Fruit fly (Drosophila melanogaster): ENCODE measurements around the gene CG33985.

Gene CG33985

DNA sequence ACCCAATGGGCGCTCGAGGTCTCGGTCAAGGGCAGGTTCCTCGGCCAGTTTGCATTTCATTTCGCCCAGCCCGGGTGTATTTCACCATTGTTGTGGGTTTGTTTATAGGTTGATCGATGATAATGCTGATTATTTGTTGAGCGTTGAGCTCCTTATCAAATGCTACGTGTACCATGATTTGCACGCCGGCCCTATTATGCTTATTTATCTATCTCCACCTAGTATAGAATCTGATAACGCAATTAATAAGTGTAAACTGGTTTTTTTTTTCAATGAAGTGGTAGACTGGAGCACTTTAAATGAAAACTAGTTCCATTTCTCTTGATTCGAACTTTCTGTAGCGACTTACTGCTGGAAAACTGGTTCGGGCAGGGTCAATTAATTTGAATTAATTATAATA lies 24.4 kb downstream of the CG33985 start:
- TF ChIP-seq cic (GFP tag; optimal IDR thresholded peaks at IDR 0.05) (peak; percentile 8), CG7101 (tag; optimal IDR thresholded peaks at IDR 0.05) (no peak), CG12768 (GFP tag; optimal IDR thresholded peaks at IDR 0.05) (no peak), CG33017 (tag; optimal IDR thresholded peaks at IDR 0.05) (no peak), ovo (GFP tag; optimal IDR thresholded peaks at IDR 0.05) (no peak), CG5204 (GFP tag; optimal IDR thresholded peaks at IDR 0.05) (no peak), pad (GFP tag; optimal IDR thresholded peaks at IDR 0.05) (no peak), toe (GFP tag; optimal IDR thresholded peaks at IDR 0.05) (no peak)

DNA sequence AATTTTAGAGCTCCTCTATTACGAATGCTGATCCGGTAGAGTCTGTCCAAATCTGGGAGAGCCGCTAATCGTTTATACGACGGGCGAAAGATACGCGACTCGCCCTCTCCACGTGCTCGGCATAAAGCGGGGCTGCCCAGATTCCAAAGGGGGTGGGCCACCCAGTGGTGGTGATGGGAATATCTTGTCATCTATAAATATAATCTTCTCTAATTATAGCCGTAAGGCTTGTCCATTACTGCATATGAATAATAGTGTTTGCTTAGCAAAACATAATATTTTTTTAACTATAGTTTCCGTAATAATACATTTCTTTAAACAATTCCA lies 25.0 kb downstream of the CG33985 start:
- TF ChIP-seq CG33017 (tag; optimal IDR thresholded peaks at IDR 0.05) (no peak), CG5204 (GFP tag; optimal IDR thresholded peaks at IDR 0.05) (no peak), CG14711 (tag; optimal IDR thresholded peaks at IDR 0.05) (no peak), Mnt (GFP tag; optimal IDR thresholded peaks at IDR 0.05) (peak; percentile 60), CG12768 (GFP tag; optimal IDR thresholded peaks at IDR 0.05) (peak; percentile 27), CG7101 (tag; optimal IDR thresholded peaks at IDR 0.05) (no peak), cic (GFP tag; optimal IDR thresholded peaks at IDR 0.05) (peak; percentile 9), pad (GFP tag; optimal IDR thresholded peaks at IDR 0.05) (no peak)

DNA sequence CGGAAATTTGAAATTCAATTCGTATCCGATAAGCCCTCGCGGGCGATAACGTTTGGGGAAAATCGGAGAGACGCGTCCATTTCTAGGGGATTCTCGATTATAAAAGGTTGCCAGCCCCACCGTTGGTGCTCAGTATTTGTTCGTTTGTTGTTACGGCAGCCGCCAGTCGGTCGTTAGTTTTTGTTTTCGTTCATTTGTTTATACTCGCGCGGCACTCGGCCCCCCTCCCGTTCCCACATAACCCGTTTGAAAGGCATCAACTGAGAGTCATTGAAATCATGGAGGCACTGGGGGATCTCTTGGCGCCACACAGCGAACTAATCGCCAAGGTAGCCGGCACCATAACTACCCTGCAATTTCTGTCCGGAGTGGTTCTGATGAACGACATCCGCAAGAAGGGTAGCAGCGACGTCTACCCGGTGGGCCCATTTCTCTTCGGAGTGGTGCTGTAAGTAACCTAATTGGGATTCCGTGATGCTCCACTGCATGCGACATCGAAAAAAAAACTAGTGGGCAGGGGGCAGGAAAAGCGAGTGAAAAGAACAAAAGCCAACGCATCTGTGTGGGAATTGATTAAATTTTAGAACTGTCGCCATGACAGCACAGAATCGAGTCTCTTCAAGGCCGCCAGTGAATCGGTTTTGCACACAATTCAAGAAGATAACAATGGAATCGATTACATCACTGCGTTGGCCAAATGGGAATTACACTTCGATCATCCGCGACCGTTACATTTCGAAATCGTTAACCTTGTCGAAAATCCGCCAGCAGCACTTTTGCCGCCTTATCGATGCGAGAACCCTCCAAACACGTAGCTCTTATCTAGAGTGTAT lies 25.6 kb downstream of the CG33985 start, which contains the start of gene CG7272:
Gene CG7272 (plus strand): TSS at position 126 of the 833 bp plus-strand sequence.
- TF ChIP-seq CG33017 (tag; optimal IDR thresholded peaks at IDR 0.05) (peak; percentile 21), kay (GFP tag; ENCODE audit: borderline replicate concordance) (no peak), CG5204 (GFP tag; optimal IDR thresholded peaks at IDR 0.05) (no peak), CG1620 (GFP tag; optimal IDR thresholded peaks at IDR 0.05) (no peak), pad (GFP tag; optimal IDR thresholded peaks at IDR 0.05) (no peak), Clk (GFP tag; optimal IDR thresholded peaks at IDR 0.05) (no peak), Crg-1 (GFP tag; optimal IDR thresholded peaks at IDR 0.05) (peak; percentile 0), CG7045 (GFP tag; optimal IDR thresholded peaks at IDR 0.05) (no peak), Hr96 (GFP tag; optimal IDR thresholded peaks at IDR 0.05) (no peak), cnc (optimal IDR thresholded peaks at IDR 0.05) (peak in 1 of 2 experiments; percentile 63), CG7101 (tag; optimal IDR thresholded peaks at IDR 0.05) (peak; percentile 22), cic (GFP tag; optimal IDR thresholded peaks at IDR 0.05) (peak; percentile 82), tj (GFP tag; optimal IDR thresholded peaks at IDR 0.05) (no peak), toe (GFP tag; optimal IDR thresholded peaks at IDR 0.05) (no peak), CG12768 (GFP tag; optimal IDR thresholded peaks at IDR 0.05) (peak; percentile 43), CG14711 (tag; optimal IDR thresholded peaks at IDR 0.05) (no peak), CG11617 (GFP tag; optimal IDR thresholded peaks at IDR 0.05) (peak; percentile 16), bab1 (GFP tag; optimal IDR thresholded peaks at IDR 0.05) (no peak), ovo (GFP tag; optimal IDR thresholded peaks at IDR 0.05) (no peak), Mnt (GFP tag; optimal IDR thresholded peaks at IDR 0.05) (peak; percentile 74)

DNA sequence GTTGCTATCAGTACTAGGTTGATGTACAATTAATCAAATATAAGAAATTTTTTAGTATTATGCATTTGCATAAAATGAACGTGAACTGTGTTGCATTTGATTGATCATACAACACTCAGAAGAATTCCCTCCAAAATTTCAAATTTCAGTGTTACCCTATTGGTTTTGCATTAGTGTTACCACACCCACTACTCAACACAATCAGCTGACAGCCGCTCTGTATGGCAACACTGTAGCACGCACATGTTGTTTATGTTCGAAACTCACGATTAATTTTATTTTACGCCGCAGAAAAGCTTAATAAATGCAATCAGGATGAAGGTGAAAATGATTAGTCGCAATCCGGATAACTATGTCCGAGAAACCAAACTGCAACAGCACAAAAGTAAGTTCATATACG lies 27.9 kb downstream of the CG33985 start, which contains the start of gene CG7275:
Gene CG7275 (plus strand): TSS at position 215 of the 400 bp plus-strand sequence.
- no peak for TF ChIP-seq ovo (GFP tag; optimal IDR thresholded peaks at IDR 0.05)
- TF ChIP-seq cic (GFP tag; optimal IDR thresholded peaks at IDR 0.05) = peak; percentile 50
- TF ChIP-seq bab1 (GFP tag; optimal IDR thresholded peaks at IDR 0.05) = peak; percentile 88
- peak; percentile 97 for TF ChIP-seq Mnt (GFP tag; optimal IDR thresholded peaks at IDR 0.05)

DNA sequence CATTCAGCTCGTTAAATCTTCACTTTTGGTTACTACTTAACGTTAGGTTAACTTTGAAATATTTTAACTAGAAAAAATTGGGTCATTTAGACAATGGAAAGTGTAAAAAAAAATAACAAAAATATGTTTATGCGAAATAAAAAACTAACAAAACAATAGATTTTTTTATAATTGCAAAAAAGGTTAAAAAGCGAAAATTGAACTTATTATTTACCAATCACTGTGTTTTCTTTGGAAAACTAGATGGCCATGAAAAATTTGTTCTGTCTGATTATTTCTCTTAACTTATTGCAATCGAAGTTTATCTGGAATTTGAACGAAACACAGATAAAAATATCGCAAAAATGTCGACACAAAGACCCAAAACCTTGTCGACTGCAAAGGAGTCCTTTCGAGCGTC lies 28.7 kb downstream of the CG33985 start, which contains the start of gene CG7276:
Gene CG7276 (plus strand): TSS at position 301 of the 400 bp plus-strand sequence.
- TF ChIP-seq ovo (GFP tag; optimal IDR thresholded peaks at IDR 0.05) = no peak
- TF ChIP-seq CG33017 (tag; optimal IDR thresholded peaks at IDR 0.05) = no peak
- no peak for TF ChIP-seq cic (GFP tag; optimal IDR thresholded peaks at IDR 0.05)
- TF ChIP-seq cnc (optimal IDR thresholded peaks at IDR 0.05) = no peak
- TF ChIP-seq CG14711 (tag; optimal IDR thresholded peaks at IDR 0.05) = no peak
- no peak for TF ChIP-seq kay (GFP tag; ENCODE audit: borderline replicate concordance)
- TF ChIP-seq tj (GFP tag; optimal IDR thresholded peaks at IDR 0.05) = no peak
- no peak for TF ChIP-seq pad (GFP tag; optimal IDR thresholded peaks at IDR 0.05)
- TF ChIP-seq Hr96 (GFP tag; optimal IDR thresholded peaks at IDR 0.05) = no peak
- no peak for TF ChIP-seq toe (GFP tag; optimal IDR thresholded peaks at IDR 0.05)

DNA sequence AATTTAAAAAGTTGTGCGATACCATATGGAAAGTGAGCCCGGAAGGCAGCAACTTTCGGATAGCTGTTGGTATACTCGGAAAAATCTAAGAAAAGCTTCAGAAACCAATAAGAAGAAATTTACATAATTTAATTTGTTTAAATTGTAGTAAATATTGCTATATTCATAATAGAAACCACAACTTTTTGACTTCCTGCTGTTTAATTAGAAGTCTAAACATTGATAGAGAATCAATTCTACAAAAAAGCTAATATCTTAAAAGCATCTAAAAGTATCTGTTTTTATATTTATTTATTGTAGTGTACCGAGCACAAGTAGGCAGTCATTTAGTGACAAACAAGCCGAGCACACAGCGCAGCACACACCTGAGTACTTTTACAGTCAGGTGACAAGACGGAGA lies 30.3 kb downstream of the CG33985 start, which contains the start of gene CG13455:
Gene CG13455 (plus strand): TSS at position 301 of the 400 bp plus-strand sequence.
- TF ChIP-seq Mnt (GFP tag; optimal IDR thresholded peaks at IDR 0.05) (no peak), CG12768 (GFP tag; optimal IDR thresholded peaks at IDR 0.05) (no peak), CG7045 (GFP tag; optimal IDR thresholded peaks at IDR 0.05) (no peak), ovo (GFP tag; optimal IDR thresholded peaks at IDR 0.05) (no peak), cic (GFP tag; optimal IDR thresholded peaks at IDR 0.05) (no peak), tj (GFP tag; optimal IDR thresholded peaks at IDR 0.05) (no peak), CG33017 (tag; optimal IDR thresholded peaks at IDR 0.05) (no peak), CG11617 (GFP tag; optimal IDR thresholded peaks at IDR 0.05) (no peak), toe (GFP tag; optimal IDR thresholded peaks at IDR 0.05) (no peak), pad (GFP tag; optimal IDR thresholded peaks at IDR 0.05) (no peak), Hr96 (GFP tag; optimal IDR thresholded peaks at IDR 0.05) (no peak)

DNA sequence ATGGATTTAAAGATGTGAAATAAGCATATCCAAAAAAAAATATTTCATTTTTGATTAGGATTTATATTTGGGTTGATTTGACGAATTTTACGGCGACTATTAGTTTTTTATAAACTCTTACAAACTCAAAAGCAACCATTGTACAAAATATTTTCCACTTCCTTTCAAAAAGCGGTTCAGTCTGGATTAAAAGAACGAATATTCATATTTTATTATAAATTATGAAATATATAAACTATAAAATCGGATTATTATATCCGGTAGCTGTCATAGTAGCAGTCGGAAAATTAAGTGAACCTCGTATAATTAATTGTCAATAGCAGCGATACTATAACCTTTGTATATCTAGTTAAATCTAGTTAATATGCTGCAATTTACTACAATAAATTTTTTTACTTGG lies 31.2 kb downstream of the CG33985 start, which contains the start of gene CG12355:
Gene CG12355 (minus strand): TSS at position 101 of the 400 bp plus-strand sequence.
- TF ChIP-seq CG33017 (tag; optimal IDR thresholded peaks at IDR 0.05) (no peak), cnc (optimal IDR thresholded peaks at IDR 0.05) (no peak), tj (GFP tag; optimal IDR thresholded peaks at IDR 0.05) (no peak)

All from whole organism, adult.